Fruit fly (Drosophila melanogaster) whole organism, pupa: ENCODE results near the gene hec.
A peak's percentile ranks its signal among the peaks of the same experiment; 100 is the strongest.

Experiments
- CG10348 ChIP-seq: fragments of 200-800 bp; sonication (Bioruptor generic); IDR thresholded peaks from 2 replicates; pipeline ENCODE4 v1.3.6; 2022; ENCODE audit warnings: missing biosample characterization, missing genetic modification characterization
- CG12605 ChIP-seq: fragments of 200-800 bp; sonication (Bioruptor generic); IDR thresholded peaks from 2 replicates; pipeline ENCODE4 v1.3.6; 2022; ENCODE audit warnings: missing biosample characterization, missing genetic modification characterization
- CG13204 ChIP-seq: fragments of 200-800 bp; sonication (Bioruptor generic); optimal IDR thresholded peaks from 2 replicates; lab custom pipeline; 2018; ENCODE audit warnings: missing biosample characterization, mild to moderate bottlenecking, missing genetic modification characterization, moderate library complexity
- CG14655 ChIP-seq: fragments of 200-800 bp; sonication (Bioruptor generic); optimal IDR thresholded peaks from 3 replicates; lab custom pipeline; 2017; ENCODE audit warnings: mild to moderate bottlenecking, missing biosample characterization, missing genetic modification reagents, missing genetic modification characterization
- CG15710 ChIP-seq: fragments of 200-800 bp; sonication (Bioruptor generic); optimal IDR thresholded peaks from 2 replicates; lab custom pipeline; 2018; ENCODE audit warnings: missing biosample characterization, mild to moderate bottlenecking, missing genetic modification characterization, moderate library complexity
- CG17806 ChIP-seq: fragments of 200-800 bp; sonication (Bioruptor generic); optimal IDR thresholded peaks from 2 replicates; lab custom pipeline; 2018; ENCODE audit warnings: missing biosample characterization, mild to moderate bottlenecking, missing genetic modification characterization, moderate library complexity
- CG32121 ChIP-seq: fragments of 200-800 bp; sonication (Bioruptor generic); IDR thresholded peaks from 2 replicates; pipeline ENCODE4 v1.3.6; 2022; ENCODE audit warnings: missing biosample characterization, missing genetic modification characterization
- CG34367 ChIP-seq: fragments of 200-800 bp; sonication (Bioruptor generic); optimal IDR thresholded peaks from 2 replicates; lab custom pipeline; 2018; ENCODE audit warnings: missing biosample characterization, mild to moderate bottlenecking, missing genetic modification characterization
- CG4496 ChIP-seq: fragments of 200-800 bp; sonication (Bioruptor generic); IDR thresholded peaks from 3 replicates; pipeline ENCODE4 v1.3.6; 2022; ENCODE audit warnings: missing biosample characterization, missing genetic modification characterization
- CG8159 ChIP-seq: fragments of 200-800 bp; sonication (Bioruptor generic); optimal IDR thresholded peaks from 3 replicates; lab custom pipeline; 2018; ENCODE audit warnings: missing biosample characterization, mild to moderate bottlenecking, missing genetic modification characterization, moderate library complexity
- CG8301 ChIP-seq: fragments of 200-800 bp; sonication (Bioruptor generic); optimal IDR thresholded peaks from 2 replicates; lab custom pipeline; 2018; ENCODE audit warnings: missing biosample characterization, mild to moderate bottlenecking, missing genetic modification characterization
- CG9948 ChIP-seq: fragments of 200-800 bp; sonication (Bioruptor generic); optimal IDR thresholded peaks from 2 replicates; lab custom pipeline; 2018; ENCODE audit warnings: missing biosample characterization, mild to moderate bottlenecking, missing genetic modification characterization, moderate library complexity
- D1 ChIP-seq: fragments of 200-800 bp; sonication (Bioruptor generic); optimal IDR thresholded peaks from 2 replicates; lab custom pipeline; 2018; ENCODE audit warnings: missing biosample characterization, mild to moderate bottlenecking, missing genetic modification characterization, moderate library complexity
- EcR ChIP-seq: fragments of 200-800 bp; sonication (Bioruptor generic); optimal IDR thresholded peaks from 3 replicates; lab custom pipeline; 2019; ENCODE audit warnings: missing biosample characterization, missing genetic modification characterization, mild to moderate bottlenecking, moderate library complexity, missing genetic modification reagents
- Ets98B ChIP-seq: fragments of 200-800 bp; sonication (Bioruptor generic); IDR thresholded peaks from 2 replicates; pipeline ENCODE4 v1.3.6; 2022; ENCODE audit warnings: missing biosample characterization, missing genetic modification characterization
- Pif1A ChIP-seq: fragments of 200-800 bp; sonication (Bioruptor generic); optimal IDR thresholded peaks from 3 replicates; lab custom pipeline; 2016; ENCODE audit warnings: missing biosample characterization, missing genetic modification characterization
- Pif1B ChIP-seq: fragments of 200-800 bp; sonication (Bioruptor generic); optimal IDR thresholded peaks from 3 replicates; lab custom pipeline; 2016; ENCODE audit warnings: missing biosample characterization, missing genetic modification characterization
- Snoo ChIP-seq: fragments of 200-800 bp; sonication (Bioruptor generic); optimal IDR thresholded peaks from 3 replicates; lab custom pipeline; 2017; ENCODE audit warnings: missing biosample characterization, mild to moderate bottlenecking, missing genetic modification characterization, inconsistent platforms
- fd96Ca ChIP-seq: fragments of 200-800 bp; sonication (Bioruptor generic); IDR thresholded peaks from 3 replicates; pipeline ENCODE4 v1.3.6; 2022; ENCODE audit warnings: missing biosample characterization, missing genetic modification characterization
- gl ChIP-seq: fragments of 200-800 bp; sonication (Bioruptor generic); optimal IDR thresholded peaks from 2 replicates; lab custom pipeline; 2018; ENCODE audit warnings: missing biosample characterization, mild to moderate bottlenecking, missing genetic modification characterization
- rn ChIP-seq: fragments of 200-800 bp; sonication (Bioruptor generic); IDR thresholded peaks from 2 replicates; pipeline ENCODE4 v1.3.6; 2022; ENCODE audit warnings: missing biosample characterization, missing genetic modification characterization

Gene hec

DNA sequence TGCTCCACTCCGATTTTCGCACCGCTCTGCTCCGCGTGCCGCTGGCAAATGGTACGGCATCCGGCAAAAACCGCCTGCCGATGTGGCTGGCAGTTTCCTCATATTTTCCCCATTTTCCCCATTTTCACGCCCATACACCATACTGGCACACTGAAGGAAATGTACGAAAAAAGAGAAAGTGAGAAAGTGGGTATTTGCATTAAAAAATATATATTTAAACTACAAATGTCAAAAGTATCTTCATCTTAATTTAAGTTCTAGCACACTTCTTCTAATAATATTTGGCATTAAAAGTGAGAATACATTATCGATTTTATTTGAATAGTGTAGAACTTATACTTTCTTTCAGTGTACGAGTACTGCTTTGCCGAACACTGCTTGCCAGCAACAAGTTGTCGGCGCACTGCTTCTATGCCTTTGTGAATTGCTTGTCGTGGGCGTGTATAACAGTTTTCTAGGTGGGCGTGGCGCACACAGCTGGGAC lies at the start of gene hec:
hec (minus strand) TSS at position 51 of the 484 bp plus-strand sequence.
- TF ChIP-seq gl (tag; lab: Kevin White, UChicago) (no peak), CG12605 (0 out of 2 replicates have a peak, but pooled peaks have one; percentile 43)

dm6 chrX:13004779-13005178 lies 47.5 kb upstream of the hec start, which contains the start of gene CG15719:
Gene CG15719, minus strand, starts transcription at chrX:13004879.
- TF ChIP-seq CG4496 (no peak), Ets98B (GFP tag; lab: Robert Waterston, UW) (no peak), CG32121 (no peak), fd96Ca (GFP tag; lab: Robert Waterston, UW) (no peak), CG14655 (GFP tag; lab: Kevin White, UChicago) (no peak), rn (GFP tag; lab: Robert Waterston, UW) (no peak), Pif1A (GFP tag; lab: Kevin White, UChicago) (no peak), CG9948 (tag; lab: Kevin White, UChicago) (no peak)

DNA sequence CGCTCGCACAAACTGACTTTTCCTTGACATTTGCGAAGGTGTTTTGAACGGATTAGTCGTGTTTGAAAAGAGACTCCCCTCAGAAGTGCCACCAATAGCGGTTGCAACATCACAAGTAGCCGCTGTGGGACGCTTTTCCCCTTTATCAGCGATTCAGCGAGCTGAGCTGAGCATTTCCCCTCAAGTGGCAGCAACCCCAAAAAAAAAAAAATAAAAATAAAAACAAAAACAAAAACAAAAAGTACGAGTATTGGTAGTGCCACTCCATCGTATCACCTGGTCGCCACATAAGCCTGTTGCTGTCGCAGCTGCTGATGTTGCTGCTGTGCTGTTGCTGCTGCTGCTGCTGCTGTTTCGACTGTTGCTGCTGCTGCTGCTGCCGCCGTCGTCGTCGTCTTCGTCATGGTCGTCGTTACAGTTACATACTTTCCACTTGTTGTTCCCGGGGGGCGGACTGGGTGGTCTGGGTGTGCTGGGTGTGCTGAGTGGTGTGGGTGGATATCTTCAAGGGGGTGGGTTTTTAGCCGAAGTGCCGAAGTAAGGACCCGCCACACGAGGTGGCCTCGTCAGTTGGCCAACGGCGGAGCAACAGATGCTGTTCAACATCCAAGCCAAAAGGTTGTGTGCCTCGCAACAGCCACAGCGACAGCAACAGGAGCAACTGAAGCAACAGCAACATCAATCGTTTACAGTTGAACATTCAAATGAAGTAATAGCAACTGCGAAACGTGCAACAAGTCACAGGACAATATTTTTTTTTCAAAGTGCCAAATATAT lies 31.0 kb upstream of the hec start, which contains the start of gene rsh:
rsh (plus strand) TSS at position 591 of the 777 bp plus-strand sequence.
- TF ChIP-seq CG4496 (0 out of 3 replicates have a peak, but pooled peaks have one; percentile 27), Ets98B (GFP tag; lab: Robert Waterston, UW) (0 out of 2 replicates have a peak, but pooled peaks have one; percentile 24), CG10348 (GFP tag; lab: Robert Waterston, UW) (no peak), EcR (GFP tag; lab: Kevin White, UChicago) (no peak), Snoo (tag; lab: Kevin White, UChicago) (no peak), fd96Ca (GFP tag; lab: Robert Waterston, UW) (0 out of 3 replicates have a peak, but pooled peaks have one; percentile 20), CG12605 (peak; percentile 71), rn (GFP tag; lab: Robert Waterston, UW) (no peak), CG34367 (tag; lab: Kevin White, UChicago) (no peak)

DNA sequence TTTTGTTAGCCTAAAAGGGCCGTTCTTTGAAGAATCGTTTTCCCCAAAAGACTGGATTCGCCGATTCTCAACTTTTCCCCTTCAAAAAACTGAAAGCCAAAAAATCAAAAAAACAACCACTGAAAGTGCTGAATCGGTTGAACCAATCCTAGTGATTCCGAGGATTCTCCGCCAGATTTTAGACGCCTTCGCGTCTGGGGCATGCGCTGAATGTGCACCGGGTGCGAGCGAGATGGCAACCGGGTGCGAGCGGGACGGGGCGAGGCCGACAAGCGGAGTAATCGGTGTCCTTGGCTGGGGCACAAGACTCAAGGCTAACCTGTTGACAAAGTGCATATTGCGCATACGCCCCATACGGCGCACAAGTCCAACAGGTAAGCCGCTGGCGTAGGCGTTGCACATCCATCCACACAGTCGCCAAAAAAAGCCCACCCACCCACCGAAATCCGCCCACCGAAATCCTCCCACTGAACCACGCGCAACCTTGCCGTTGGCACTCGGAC lies 29.7 kb upstream of the hec start:
- TF ChIP-seq D1 (tag; lab: Kevin White, UChicago) (no peak), CG12605 (peak; percentile 82)
- TF ChIP-seq, all 21 proteins: peak for 1

- TF ChIP-seq CG14655 (GFP tag; lab: Kevin White, UChicago), result no peak
- no peak for TF ChIP-seq CG10348 (GFP tag; lab: Robert Waterston, UW)
- TF ChIP-seq Pif1B (GFP tag; lab: Kevin White, UChicago), result no peak
- TF ChIP-seq fd96Ca (GFP tag; lab: Robert Waterston, UW), result no peak
- no peak for TF ChIP-seq EcR (GFP tag; lab: Kevin White, UChicago)
- no peak for TF ChIP-seq rn (GFP tag; lab: Robert Waterston, UW)
- no peak for TF ChIP-seq CG9948 (tag; lab: Kevin White, UChicago)
- TF ChIP-seq Pif1A (GFP tag; lab: Kevin White, UChicago), result no peak
- TF ChIP-seq CG8159, result no peak
- no peak for TF ChIP-seq CG15710
- no peak for TF ChIP-seq CG4496
- TF ChIP-seq CG34367 (tag; lab: Kevin White, UChicago), result no peak
- no peak for TF ChIP-seq CG32121
- no peak for TF ChIP-seq CG8301 (tag; lab: Kevin White, UChicago)
- TF ChIP-seq D1 (tag; lab: Kevin White, UChicago), result no peak
- no peak for TF ChIP-seq CG12605
- TF ChIP-seq Ets98B (GFP tag; lab: Robert Waterston, UW), result no peak
- TF ChIP-seq gl (tag; lab: Kevin White, UChicago), result no peak
- no peak for TF ChIP-seq CG13204 (GFP tag; lab: Kevin White, UChicago)
- TF ChIP-seq Snoo (tag; lab: Kevin White, UChicago), result no peak
These were observed 27.0 kb upstream of the hec start, which contains the start of gene CG32643 for dm6 chrX:12984224-12984623. Gene CG32643, plus strand, starts transcription at chrX:12984524.

DNA sequence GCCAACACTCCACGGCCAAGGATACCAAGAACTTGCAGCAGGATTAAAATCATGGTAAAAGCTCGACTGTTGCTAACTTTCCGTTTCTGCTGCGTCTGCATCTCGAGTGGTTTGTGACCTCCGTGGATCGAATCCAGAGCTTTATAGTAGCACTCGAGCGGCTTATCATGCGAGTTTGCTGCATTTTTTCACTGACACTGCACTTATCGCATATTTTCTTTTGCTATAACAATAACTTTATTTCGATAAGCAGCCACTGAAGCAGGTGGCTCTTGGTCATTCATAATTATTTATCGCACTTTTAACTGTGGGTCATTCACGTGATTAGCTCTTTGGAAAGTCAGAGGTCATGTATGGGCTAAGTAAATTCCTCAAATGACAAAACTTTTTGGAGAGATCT lies 18.9 kb upstream of the hec start, which contains the start of gene CG12716:
CG12716 (minus strand) TSS at position 101 of the 400 bp plus-strand sequence.
- TF ChIP-seq Pif1B (GFP tag; lab: Kevin White, UChicago), result no peak

dm6 chrX:12970411-12970810 lies 13.1 kb upstream of the hec start, which contains the start of gene CG15721:
Gene CG15721, plus strand, starts transcription at chrX:12970711.
- TF ChIP-seq CG4496, result no peak
- TF ChIP-seq Snoo (tag; lab: Kevin White, UChicago), result no peak
- no peak for TF ChIP-seq CG12605
- no peak for TF ChIP-seq fd96Ca (GFP tag; lab: Robert Waterston, UW)
- no peak for TF ChIP-seq CG13204 (GFP tag; lab: Kevin White, UChicago)
- TF ChIP-seq Pif1A (GFP tag; lab: Kevin White, UChicago), result no peak
- no peak for TF ChIP-seq CG14655 (GFP tag; lab: Kevin White, UChicago)
- no peak for TF ChIP-seq CG8301 (tag; lab: Kevin White, UChicago)
- no peak for TF ChIP-seq gl (tag; lab: Kevin White, UChicago)
- TF ChIP-seq CG8159, result no peak
- no peak for TF ChIP-seq Ets98B (GFP tag; lab: Robert Waterston, UW)
- TF ChIP-seq D1 (tag; lab: Kevin White, UChicago), result no peak
- TF ChIP-seq CG34367 (tag; lab: Kevin White, UChicago), result no peak
- TF ChIP-seq EcR (GFP tag; lab: Kevin White, UChicago), result no peak
- TF ChIP-seq CG32121, result no peak
- TF ChIP-seq CG15710, result no peak
- no peak for TF ChIP-seq Pif1B (GFP tag; lab: Kevin White, UChicago)
- no peak for TF ChIP-seq CG17806 (tag; lab: Kevin White, UChicago)
- TF ChIP-seq CG10348 (GFP tag; lab: Robert Waterston, UW), result no peak
- no peak for TF ChIP-seq rn (GFP tag; lab: Robert Waterston, UW)
